Worm (Caenorhabditis elegans) whole organism, early embryonic: ENCODE measurements around the gene D2089.3.

Source experiments
- B0310.2 ChIP-seq: sonication (generic microtip); optimal IDR thresholded peaks from 2 replicates; lab custom pipeline; 2016; ENCODE audit warnings: mild to moderate bottlenecking, missing genetic modification characterization, missing compliant biosample characterization
- F13C5.2 ChIP-seq: sonication (generic microtip); optimal IDR thresholded peaks from 2 replicates; lab custom pipeline; 2017; ENCODE audit warnings: mild to moderate bottlenecking, missing genetic modification characterization, inconsistent platforms, missing compliant biosample characterization
- aly-1 ChIP-seq: sonication (generic microtip); optimal IDR thresholded peaks from 2 replicates; lab custom pipeline; 2016; ENCODE audit warnings: missing genetic modification characterization, missing compliant biosample characterization
- ama-1 ChIP-seq: fragments of 150-350 bp; optimal IDR thresholded peaks from 2 replicates; lab custom pipeline; 2014
- ceh-13 ChIP-seq: fragments of 200-800 bp; sonication (Bioruptor generic); optimal IDR thresholded peaks from 2 replicates; lab custom pipeline; 2018; ENCODE audit warnings: mild to moderate bottlenecking, missing genetic modification characterization, missing compliant biosample characterization
- ceh-36 ChIP-seq: sonication (generic microtip); optimal IDR thresholded peaks from 2 replicates; lab custom pipeline; 2016; ENCODE audit warnings: missing genetic modification characterization, inconsistent platforms, missing compliant biosample characterization
- ets-7 ChIP-seq: sonication (generic microtip); optimal IDR thresholded peaks from 2 replicates; lab custom pipeline; 2016; ENCODE audit warnings: missing genotype, missing genetic modification characterization, missing compliant biosample characterization
- flt-1 ChIP-seq: fragments of 200-800 bp; sonication (Bioruptor generic); IDR thresholded peaks from 2 replicates; pipeline ENCODE4 v1.3.6; 2022; ENCODE audit warnings: missing genetic modification characterization, missing compliant biosample characterization
- hmbx-1 ChIP-seq: sonication (generic microtip); optimal IDR thresholded peaks from 2 replicates; lab custom pipeline; 2016; ENCODE audit warnings: mild to moderate bottlenecking, missing genetic modification characterization, missing compliant biosample characterization
- hmg-4 ChIP-seq: fragments of 200-800 bp; sonication (Bioruptor generic); optimal IDR thresholded peaks from 2 replicates; lab custom pipeline; 2018; ENCODE audit warnings: mild to moderate bottlenecking, missing genetic modification characterization, missing compliant biosample characterization
- hnd-1 ChIP-seq: sonication (generic microtip); optimal IDR thresholded peaks from 2 replicates; lab custom pipeline; 2016; ENCODE audit warnings: missing genetic modification characterization, missing compliant biosample characterization
- pes-1 ChIP-seq: fragments of 200-800 bp; sonication (Bioruptor generic); IDR thresholded peaks from 2 replicates; pipeline ENCODE4 v1.3.6; 2022; ENCODE audit warnings: missing genetic modification reagents, missing genetic modification characterization, missing compliant biosample characterization
- scrt-1 ChIP-seq: fragments of 200-800 bp; sonication (Bioruptor generic); IDR thresholded peaks from 2 replicates; pipeline ENCODE4 v1.3.6; 2022; ENCODE audit warnings: missing genetic modification characterization, missing compliant biosample characterization
- sea-1 ChIP-seq: fragments of 200-800 bp; sonication (Bioruptor generic); conservative IDR thresholded peaks from 2 replicates; pipeline ENCODE4 v1.3.6; 2022; ENCODE audit warnings: missing genetic modification characterization, missing compliant biosample characterization
- tbx-11 ChIP-seq: fragments of 200-800 bp; sonication (Bioruptor generic); IDR thresholded peaks from 2 replicates; pipeline ENCODE4 v1.3.6; 2022; ENCODE audit warnings: missing genetic modification characterization, missing compliant biosample characterization
- tbx-37 ChIP-seq: fragments of 200-800 bp; sonication (Bioruptor generic); conservative IDR thresholded peaks from 2 replicates; pipeline ENCODE4 v1.3.6; 2022; ENCODE audit warnings: missing genetic modification reagents, missing genetic modification characterization, missing compliant biosample characterization
- tra-4 ChIP-seq: sonication (generic microtip); optimal IDR thresholded peaks from 2 replicates; lab custom pipeline; 2017; ENCODE audit warnings: missing genetic modification characterization, missing compliant biosample characterization

D2089.3 gene

DNA sequence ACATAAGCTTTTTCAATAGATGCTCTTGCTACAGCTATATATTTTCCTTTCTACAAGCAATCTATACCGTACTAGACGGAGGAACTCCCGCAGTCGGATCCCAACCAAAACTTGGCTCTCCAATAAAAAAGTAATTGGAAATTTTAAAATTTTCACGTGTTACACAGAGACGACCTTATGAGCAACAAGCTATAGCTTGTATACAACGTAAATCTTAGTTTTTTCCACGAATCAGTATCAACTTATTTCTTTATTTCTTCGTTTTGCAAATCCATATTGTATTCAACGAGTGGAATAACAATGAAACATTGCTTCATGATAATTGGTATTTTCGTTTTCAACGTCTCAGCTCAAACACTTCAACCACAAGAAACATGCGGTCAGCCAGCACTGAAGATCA is 21.5 kb downstream of the D2089.3 start, which contains the start of gene M28.4:
Gene M28.4, plus strand, starts transcription at position 301 of the 400 bp plus-strand sequence.
- no peak for TF ChIP-seq tbx-11 (GFP tag; lab: Robert Waterston, UW)
- no peak for TF ChIP-seq ceh-13
- TF ChIP-seq ama-1 = no peak
- no peak for TF ChIP-seq hmg-4 (GFP tag; lab: Kevin White, UChicago)
- no peak for TF ChIP-seq pes-1 (GFP tag; lab: Robert Waterston, UW)

DNA sequence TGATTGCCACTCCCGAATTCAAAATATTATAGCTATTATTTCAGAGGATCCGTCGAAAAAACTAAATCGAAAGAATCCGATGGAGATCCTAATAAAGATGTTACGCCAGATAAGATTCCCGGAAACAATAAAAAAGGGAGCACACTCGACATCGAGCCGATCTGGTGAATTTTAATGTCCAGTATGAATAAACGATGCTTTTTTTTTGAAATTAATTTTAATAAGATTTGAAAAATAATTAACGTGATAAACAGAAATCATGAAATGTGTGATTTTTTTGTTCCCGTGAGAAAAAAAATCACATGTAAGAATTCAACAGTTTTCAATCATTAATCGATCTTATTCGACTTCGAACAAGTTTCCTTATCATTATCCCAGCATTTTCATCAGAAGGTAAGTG is 25.8 kb downstream of the D2089.3 start, which contains the start of gene M28.9:
Gene M28.9, plus strand, starts transcription at position 301 of the 400 bp plus-strand sequence.
- no peak for TF ChIP-seq scrt-1 (GFP tag; lab: Robert Waterston, UW)
- no peak for TF ChIP-seq sea-1 (GFP tag; lab: Robert Waterston, UW)
- TF ChIP-seq flt-1 (GFP tag; lab: Robert Waterston, UW) = no peak
- no peak for TF ChIP-seq tbx-37
- TF ChIP-seq tra-4 (tag; lab: Kevin White, UChicago) = no peak
- TF ChIP-seq tbx-11 (GFP tag; lab: Robert Waterston, UW) = no peak
- TF ChIP-seq hmbx-1 (tag; lab: Kevin White, UChicago) = no peak
- TF ChIP-seq pes-1 (GFP tag; lab: Robert Waterston, UW) = no peak
- no peak for TF ChIP-seq B0310.2 (tag; lab: Kevin White, UChicago)
- no peak for TF ChIP-seq ets-7
- no peak for TF ChIP-seq ama-1
- no peak for TF ChIP-seq aly-1 (tag; lab: Kevin White, UChicago)
- TF ChIP-seq hnd-1 = no peak
- no peak for TF ChIP-seq hmg-4 (GFP tag; lab: Kevin White, UChicago)
- TF ChIP-seq ceh-36 (tag; lab: Kevin White, UChicago) = no peak
- TF ChIP-seq F13C5.2 (tag; lab: Kevin White, UChicago) = no peak
- TF ChIP-seq ceh-13 = no peak

DNA sequence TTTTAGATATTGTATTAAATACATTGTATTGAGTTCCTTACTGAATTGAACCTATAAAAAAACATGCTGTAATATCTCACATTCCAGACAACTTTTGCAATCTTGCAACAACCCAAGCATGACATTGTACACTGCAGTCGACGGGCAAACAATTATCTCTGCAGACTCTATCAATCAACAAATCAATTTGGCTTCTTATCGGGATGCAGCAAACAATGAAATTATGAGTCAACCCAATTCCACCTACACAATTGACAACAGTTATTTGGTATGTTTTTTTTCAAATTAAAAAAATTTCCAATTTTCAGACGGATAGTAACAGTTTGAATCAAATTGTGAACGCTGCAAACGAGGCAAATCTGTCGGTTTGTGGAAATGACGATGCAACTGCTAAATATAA is 34.0 kb downstream of the D2089.3 start:
- TF ChIP-seq sea-1 (GFP tag; lab: Robert Waterston, UW) (no peak), ceh-36 (tag; lab: Kevin White, UChicago) (no peak), hnd-1 (no peak), tbx-11 (GFP tag; lab: Robert Waterston, UW) (no peak), aly-1 (tag; lab: Kevin White, UChicago) (no peak)

DNA sequence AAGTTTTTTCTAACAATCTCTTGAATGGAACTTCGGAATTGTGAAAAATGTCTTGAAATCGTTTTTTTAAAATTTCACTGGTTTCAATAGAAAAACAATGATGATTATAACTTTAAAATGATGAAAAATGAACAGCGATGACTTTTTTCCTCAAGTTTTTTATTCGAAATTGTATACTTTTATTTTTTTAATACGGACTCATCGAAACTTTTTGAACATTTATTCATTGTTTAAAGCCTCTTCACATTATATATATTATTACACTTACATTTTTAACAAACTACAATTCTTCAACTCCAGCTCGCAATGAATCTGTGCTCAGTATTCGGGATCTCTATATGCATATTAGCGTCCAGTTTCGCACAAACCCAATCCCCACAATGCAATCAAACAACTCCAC is 37.0 kb downstream of the D2089.3 start, which contains the start of gene M28.8:
Gene M28.8, plus strand, starts transcription at position 301 of the 400 bp plus-strand sequence.
- TF ChIP-seq sea-1 (GFP tag; lab: Robert Waterston, UW) = no peak
- no peak for TF ChIP-seq F13C5.2 (tag; lab: Kevin White, UChicago)
- TF ChIP-seq aly-1 (tag; lab: Kevin White, UChicago) = no peak
- no peak for TF ChIP-seq ama-1
- TF ChIP-seq hnd-1 = no peak
- no peak for TF ChIP-seq ceh-36 (tag; lab: Kevin White, UChicago)
- no peak for TF ChIP-seq ceh-13
- TF ChIP-seq B0310.2 (tag; lab: Kevin White, UChicago) = no peak
- TF ChIP-seq scrt-1 (GFP tag; lab: Robert Waterston, UW) = no peak
- no peak for TF ChIP-seq tbx-37
- no peak for TF ChIP-seq flt-1 (GFP tag; lab: Robert Waterston, UW)
- TF ChIP-seq pes-1 (GFP tag; lab: Robert Waterston, UW) = no peak
- TF ChIP-seq hmg-4 (GFP tag; lab: Kevin White, UChicago) = no peak
- TF ChIP-seq tbx-11 (GFP tag; lab: Robert Waterston, UW) = no peak
- no peak for TF ChIP-seq tra-4 (tag; lab: Kevin White, UChicago)
- no peak for TF ChIP-seq hmbx-1 (tag; lab: Kevin White, UChicago)
- TF ChIP-seq ets-7 = no peak

DNA sequence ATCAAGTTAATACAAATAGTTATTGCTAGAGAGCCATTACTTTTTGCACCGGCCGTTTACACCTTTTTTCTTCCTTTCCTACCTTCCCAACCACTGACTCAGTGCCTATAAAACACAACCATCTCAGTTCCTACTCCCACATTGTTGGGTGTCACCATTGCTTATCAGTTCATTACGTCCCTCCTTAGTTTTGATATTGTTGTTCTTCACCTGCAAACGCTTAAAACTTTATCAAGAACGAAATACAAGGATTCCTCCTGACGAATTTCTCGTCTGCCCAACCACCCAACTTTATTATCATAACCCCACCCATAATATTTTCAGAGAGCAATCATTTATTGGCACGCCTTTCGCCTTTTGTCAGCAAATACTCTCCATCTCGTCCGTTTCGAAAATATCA is 37.8 kb downstream of the D2089.3 start:
- TF ChIP-seq F13C5.2 (tag; lab: Kevin White, UChicago) (no peak), scrt-1 (GFP tag; lab: Robert Waterston, UW) (no peak), tra-4 (tag; lab: Kevin White, UChicago) (no peak), flt-1 (GFP tag; lab: Robert Waterston, UW) (no peak), hmbx-1 (tag; lab: Kevin White, UChicago) (no peak)

DNA sequence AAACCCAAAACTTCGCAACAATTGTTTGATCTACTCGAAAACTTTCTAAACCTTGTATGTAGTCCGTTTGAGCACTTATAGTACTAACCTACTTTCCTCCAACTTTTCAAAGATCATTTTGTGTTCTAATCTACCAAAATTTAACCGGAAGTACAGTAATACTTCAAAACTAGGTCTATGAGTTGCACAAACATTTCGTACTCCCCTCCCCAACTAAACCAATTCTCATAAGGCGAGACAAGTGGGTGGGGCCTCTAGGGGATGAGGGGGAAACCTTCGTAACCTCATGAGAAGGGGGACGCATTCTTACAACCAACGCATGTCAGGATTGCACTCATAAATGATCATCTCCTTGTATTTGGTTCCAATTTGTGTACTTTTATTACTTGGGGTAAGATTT is 43.0 kb downstream of the D2089.3 start, which contains the start of gene cutl-9:
Gene cutl-9, plus strand, starts transcription at position 301 of the 400 bp plus-strand sequence.
- no peak for TF ChIP-seq hnd-1
- TF ChIP-seq flt-1 (GFP tag; lab: Robert Waterston, UW) = no peak

DNA sequence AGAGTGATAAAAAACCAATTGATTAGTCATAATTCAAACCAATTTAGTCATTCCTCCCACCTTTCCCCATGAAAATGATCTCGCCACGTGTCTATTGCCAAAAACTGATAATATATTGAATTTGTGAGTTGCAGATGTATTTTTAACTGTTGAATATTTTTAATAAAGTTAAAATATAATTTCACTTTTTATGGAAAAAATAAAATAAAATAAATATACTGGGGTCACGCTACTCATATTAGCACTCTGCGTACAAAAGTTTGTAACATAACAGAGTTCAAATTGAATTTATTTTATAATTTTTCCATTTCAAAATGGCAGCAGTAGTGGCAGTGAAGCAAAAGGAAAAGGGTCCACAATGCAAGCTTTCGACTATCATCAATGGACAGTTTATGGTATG is 46.8 kb downstream of the D2089.3 start, which contains the start of gene C14A4.13:
Gene C14A4.13, plus strand, starts transcription at position 301 of the 400 bp plus-strand sequence.
- TF ChIP-seq aly-1 (tag; lab: Kevin White, UChicago) (no peak), B0310.2 (tag; lab: Kevin White, UChicago) (no peak), tbx-37 (no peak), pes-1 (GFP tag; lab: Robert Waterston, UW) (no peak)
